Fruit fly (Drosophila melanogaster) whole organism, embryonic: Measurements from ENCODE around the gene CG14402.

Experiments
- Aef1 ChIP-seq: fragments of 200-800 bp; sonication (Bioruptor generic); IDR thresholded peaks from 3 replicates; pipeline ENCODE4 v1.3.6; 2022; ENCODE audit warnings: missing biosample characterization, missing genetic modification characterization
- CG11398 ChIP-seq: fragments of 200-800 bp; sonication (Bioruptor generic); optimal IDR thresholded peaks from 2 replicates; lab custom pipeline; 2016; ENCODE audit warnings: missing biosample characterization, missing genetic modification characterization
- CG13424 ChIP-seq: fragments of 200-800 bp; sonication (Bioruptor generic); optimal IDR thresholded peaks from 2 replicates; lab custom pipeline; 2019; ENCODE audit warnings: missing biosample characterization, mild to moderate bottlenecking, missing genetic modification characterization, moderate library complexity
- CG14050 ChIP-seq: fragments of 200-800 bp; sonication (Bioruptor generic); IDR thresholded peaks from 3 replicates; pipeline ENCODE4 v1.3.6; 2022; ENCODE audit warnings: missing biosample characterization, missing genetic modification characterization
- CG14860 ChIP-seq: fragments of 200-800 bp; sonication (Bioruptor generic); IDR thresholded peaks from 3 replicates; pipeline ENCODE4 v1.3.6; 2022; ENCODE audit warnings: missing biosample characterization, missing genetic modification characterization; ENCODE audit not compliant: partially characterized antibody
- CG15269 ChIP-seq: fragments of 200-800 bp; sonication (Bioruptor generic); optimal IDR thresholded peaks from 2 replicates; lab custom pipeline; 2018; ENCODE audit warnings: missing biosample characterization, mild to moderate bottlenecking, missing genetic modification characterization, moderate library complexity
- CG2199 ChIP-seq: fragments of 200-800 bp; sonication (Bioruptor generic); IDR thresholded peaks from 3 replicates; pipeline ENCODE4 v1.3.6; 2022; ENCODE audit warnings: missing biosample characterization, missing genetic modification characterization
- CG2678 ChIP-seq: fragments of 200-800 bp; sonication (Bioruptor generic); optimal IDR thresholded peaks from 3 replicates; lab custom pipeline; 2019; ENCODE audit warnings: missing biosample characterization, mild to moderate bottlenecking, missing genetic modification characterization, moderate library complexity
- CG2889 ChIP-seq: fragments of 200-800 bp; sonication (Bioruptor generic); IDR thresholded peaks from 3 replicates; pipeline ENCODE4 v1.3.6; 2022; ENCODE audit warnings: missing biosample characterization, missing genetic modification characterization
- CG30431 ChIP-seq: fragments of 200-800 bp; sonication (Bioruptor generic); optimal IDR thresholded peaks from 2 replicates; lab custom pipeline; 2017; ENCODE audit warnings: missing biosample characterization, missing genetic modification characterization
- CG32767 ChIP-seq: fragments of 200-800 bp; sonication (Bioruptor generic); IDR thresholded peaks from 2 replicates; pipeline ENCODE4 v1.3.6; 2022; ENCODE audit warnings: missing biosample characterization, missing genetic modification characterization
- CG4404 ChIP-seq: fragments of 200-800 bp; sonication (Bioruptor generic); IDR thresholded peaks from 2 replicates; pipeline ENCODE4 v1.3.6; 2022; ENCODE audit warnings: missing biosample characterization, missing genetic modification characterization
- CG6654 ChIP-seq: fragments of 200-800 bp; sonication (Bioruptor generic); optimal IDR thresholded peaks from 2 replicates; lab custom pipeline; 2017; ENCODE audit warnings: missing biosample characterization, mild to moderate bottlenecking, missing genetic modification characterization
- CG8089 ChIP-seq: fragments of 200-800 bp; sonication (Bioruptor generic); optimal IDR thresholded peaks from 3 replicates; lab custom pipeline; 2016; ENCODE audit warnings: missing biosample characterization, missing genetic modification characterization
- CG8388 ChIP-seq: fragments of 200-800 bp; sonication (Bioruptor generic); optimal IDR thresholded peaks from 2 replicates; lab custom pipeline; 2019; ENCODE audit warnings: missing biosample characterization, mild to moderate bottlenecking, missing genetic modification characterization, moderate library complexity
- CG8765 ChIP-seq: fragments of 200-800 bp; sonication (Bioruptor generic); IDR thresholded peaks from 2 replicates; pipeline ENCODE4 v1.3.6; 2022; ENCODE audit warnings: missing biosample characterization, missing genetic modification characterization
- CG9727 ChIP-seq: fragments of 200-800 bp; sonication (Bioruptor generic); optimal IDR thresholded peaks from 3 replicates; lab custom pipeline; 2017; ENCODE audit warnings: missing biosample characterization, mild to moderate bottlenecking, missing genetic modification characterization
- D ChIP-seq, 2 experiments: fragments of 200-800 bp in 1 of 2; fragments of >200 bp in 1 of 2; sonication (Bioruptor generic) in 1 of 2; optimal IDR thresholded peaks; 2 replicates in 1 of 2; 3 replicates in 1 of 2; lab custom pipeline; 2017; ENCODE audit warnings: mild to moderate bottlenecking in 1 of 2, missing biosample characterization in 1 of 2, missing genetic modification characterization in 1 of 2, missing genetic modification reagents in 1 of 2
- Dip3 ChIP-seq: fragments of 200-800 bp; sonication (Bioruptor generic); optimal IDR thresholded peaks from 3 replicates; lab custom pipeline; 2016; ENCODE audit warnings: missing biosample characterization, missing genetic modification characterization
- Dll ChIP-seq: fragments of 200-800 bp; sonication (Bioruptor generic); IDR thresholded peaks from 4 replicates; pipeline ENCODE4 v1.3.6; 2022; ENCODE audit warnings: missing biosample characterization, missing genetic modification characterization; ENCODE audit not compliant: partially characterized antibody
- Lhr ChIP-seq: fragments of 200-800 bp; sonication (Bioruptor generic); optimal IDR thresholded peaks from 3 replicates; lab custom pipeline; 2017; ENCODE audit warnings: mild to moderate bottlenecking, missing biosample characterization, missing genetic modification reagents, missing genetic modification characterization
- Lpt ChIP-seq: fragments of >200 bp; optimal IDR thresholded peaks from 2 replicates; lab custom pipeline; 2018; ENCODE audit warnings: missing biosample characterization, missing genetic modification characterization
- NFAT ChIP-seq: fragments of 200-800 bp; sonication (Bioruptor generic); IDR thresholded peaks from 2 replicates; pipeline ENCODE4 v1.3.6; 2022; ENCODE audit warnings: missing biosample characterization, missing genetic modification characterization
- Nf-YC ChIP-seq: fragments of 200-800 bp; optimal IDR thresholded peaks from 3 replicates; lab custom pipeline; 2019; ENCODE audit warnings: missing biosample characterization, mild to moderate bottlenecking, missing genetic modification characterization, moderate library complexity
- Ssrp ChIP-seq: fragments of 200-800 bp; sonication (Bioruptor generic); optimal IDR thresholded peaks from 2 replicates; lab custom pipeline; 2018; ENCODE audit warnings: missing biosample characterization, mild to moderate bottlenecking, missing genetic modification characterization, moderate library complexity
- Usf ChIP-seq: fragments of 200-800 bp; sonication (Bioruptor generic); optimal IDR thresholded peaks from 2 replicates; lab custom pipeline; 2017; ENCODE audit warnings: missing genotype, missing biosample characterization, missing genetic modification characterization
- chif ChIP-seq, 2 experiments: fragments of 200-800 bp; sonication (Bioruptor generic); optimal IDR thresholded peaks; 3 replicates each; lab custom pipeline; 2016; ENCODE audit warnings: missing biosample characterization in 2 of 2, missing genetic modification characterization in 2 of 2
- croc ChIP-seq: fragments of 200-800 bp; sonication (Bioruptor generic); conservative IDR thresholded peaks from 3 replicates; pipeline ENCODE4 v1.3.6; 2022; ENCODE audit warnings: missing biosample characterization, missing genetic modification characterization
- crp ChIP-seq, 2 experiments: fragments of 200-800 bp; sonication (Bioruptor generic); optimal IDR thresholded peaks; 2 replicates in 1 of 2; 3 replicates in 1 of 2; lab custom pipeline; 2017; ENCODE audit warnings: missing biosample characterization in 2 of 2, missing genetic modification characterization in 2 of 2, mild to moderate bottlenecking in 1 of 2, moderate library complexity in 1 of 2
- gfzf ChIP-seq: fragments of 200-800 bp; sonication (Bioruptor generic); optimal IDR thresholded peaks from 2 replicates; lab custom pipeline; 2016; ENCODE audit warnings: missing biosample characterization, mild to moderate bottlenecking, missing genetic modification characterization, moderate library complexity
- hth ChIP-seq: fragments of >200 bp; optimal IDR thresholded peaks from 2 replicates; lab custom pipeline; 2017; ENCODE audit warnings: inconsistent platforms
- lab ChIP-seq: fragments of 200-800 bp; sonication (Bioruptor generic); optimal IDR thresholded peaks from 3 replicates; lab custom pipeline; 2017; ENCODE audit warnings: missing biosample characterization, missing genetic modification characterization, mild to moderate bottlenecking, moderate library complexity, missing genetic modification reagents
- lola ChIP-seq, 3 experiments: fragments of >200 bp in 2 of 3; fragments of 200-800 bp in 1 of 3; sonication (Bioruptor generic) in 1 of 3; optimal IDR thresholded peaks; 2 replicates each; lab custom pipeline; 2017 to 2019; ENCODE audit warnings: missing biosample characterization in 3 of 3, missing genetic modification characterization in 3 of 3, mild to moderate bottlenecking in 1 of 3, moderate library complexity in 1 of 3
- nau ChIP-seq: fragments of 200-800 bp; sonication (Bioruptor generic); optimal IDR thresholded peaks from 3 replicates; lab custom pipeline; 2017; ENCODE audit warnings: missing biosample characterization, mild to moderate bottlenecking, missing genetic modification characterization, missing genetic modification reagents
- nerfin-2 ChIP-seq: fragments of 200-800 bp; sonication (Bioruptor generic); IDR thresholded peaks from 2 replicates; pipeline ENCODE4 v1.3.6; 2022; ENCODE audit warnings: missing biosample characterization, missing genetic modification characterization; ENCODE audit not compliant: partially characterized antibody
- nmo ChIP-seq: fragments of 200-800 bp; sonication (Bioruptor generic); optimal IDR thresholded peaks from 2 replicates; lab custom pipeline; 2018; ENCODE audit warnings: missing biosample characterization, mild to moderate bottlenecking, missing genetic modification characterization, moderate library complexity
- nom ChIP-seq: fragments of 200-800 bp; sonication (Bioruptor generic); optimal IDR thresholded peaks from 2 replicates; lab custom pipeline; 2017; ENCODE audit warnings: missing biosample characterization, missing genetic modification characterization, mild to moderate bottlenecking, moderate library complexity, missing genetic modification reagents
- otp ChIP-seq: fragments of 200-800 bp; sonication (Bioruptor generic); IDR thresholded peaks from 3 replicates; pipeline ENCODE4, ENCODE4 v1.3.6; 2022; ENCODE audit warnings: missing biosample characterization, missing genetic modification characterization
- pan ChIP-seq, 4 experiments: fragments of >200 bp in 3 of 4; fragments of 200-800 bp in 1 of 4; sonication (Bioruptor generic) in 1 of 4; optimal IDR thresholded peaks in 3 of 4; IDR thresholded peaks in 1 of 4; 2 replicates each; pipeline versions ENCODE4 v1.3.6 to Lab custom; 2017 to 2022; ENCODE audit warnings: missing biosample characterization in 2 of 4, missing genetic modification characterization in 2 of 4, mixed read lengths in 1 of 4
- psq ChIP-seq: fragments of 200-800 bp; sonication (Bioruptor generic); optimal IDR thresholded peaks from 2 replicates; lab custom pipeline; 2017; ENCODE audit warnings: missing biosample characterization, missing genetic modification characterization
- pzg ChIP-seq: fragments of 200-800 bp; sonication (Bioruptor generic); optimal IDR thresholded peaks from 3 replicates; lab custom pipeline; 2018; ENCODE audit warnings: missing biosample characterization, mild to moderate bottlenecking, missing genetic modification characterization, moderate library complexity
- repo ChIP-seq: fragments of 200-800 bp; sonication (Bioruptor generic); optimal IDR thresholded peaks from 2 replicates; lab custom pipeline; 2016; ENCODE audit warnings: missing biosample characterization, missing genetic modification characterization
- sens-2 ChIP-seq: fragments of 200-800 bp; sonication (Bioruptor generic); IDR thresholded peaks from 2 replicates; pipeline ENCODE4 v1.3.6; 2022; ENCODE audit warnings: missing biosample characterization, missing genetic modification characterization
- sima ChIP-seq: fragments of 200-800 bp; sonication (Bioruptor generic); optimal IDR thresholded peaks from 2 replicates; lab custom pipeline; 2016; ENCODE audit warnings: missing biosample characterization, missing genetic modification characterization
- sna ChIP-seq: fragments of 200-800 bp; sonication (Bioruptor generic); IDR thresholded peaks from 2 replicates; pipeline ENCODE4 v1.3.6; 2022; ENCODE audit warnings: missing biosample characterization, missing genetic modification characterization; ENCODE audit not compliant: partially characterized antibody
- stwl ChIP-seq: fragments of 200-800 bp; sonication (Bioruptor generic); optimal IDR thresholded peaks from 3 replicates; lab custom pipeline; 2018; ENCODE audit warnings: missing biosample characterization, mild to moderate bottlenecking, missing genetic modification characterization, moderate library complexity
- trh ChIP-seq: fragments of 200-800 bp; sonication (Bioruptor generic); optimal IDR thresholded peaks from 2 replicates; lab custom pipeline; 2016; ENCODE audit warnings: missing biosample characterization, missing genetic modification characterization
- unpg ChIP-seq: fragments of 200-800 bp; sonication (Bioruptor generic); optimal IDR thresholded peaks from 3 replicates; lab custom pipeline; 2018; ENCODE audit warnings: missing biosample characterization, mild to moderate bottlenecking, missing genetic modification characterization, moderate library complexity

Gene CG14402

DNA sequence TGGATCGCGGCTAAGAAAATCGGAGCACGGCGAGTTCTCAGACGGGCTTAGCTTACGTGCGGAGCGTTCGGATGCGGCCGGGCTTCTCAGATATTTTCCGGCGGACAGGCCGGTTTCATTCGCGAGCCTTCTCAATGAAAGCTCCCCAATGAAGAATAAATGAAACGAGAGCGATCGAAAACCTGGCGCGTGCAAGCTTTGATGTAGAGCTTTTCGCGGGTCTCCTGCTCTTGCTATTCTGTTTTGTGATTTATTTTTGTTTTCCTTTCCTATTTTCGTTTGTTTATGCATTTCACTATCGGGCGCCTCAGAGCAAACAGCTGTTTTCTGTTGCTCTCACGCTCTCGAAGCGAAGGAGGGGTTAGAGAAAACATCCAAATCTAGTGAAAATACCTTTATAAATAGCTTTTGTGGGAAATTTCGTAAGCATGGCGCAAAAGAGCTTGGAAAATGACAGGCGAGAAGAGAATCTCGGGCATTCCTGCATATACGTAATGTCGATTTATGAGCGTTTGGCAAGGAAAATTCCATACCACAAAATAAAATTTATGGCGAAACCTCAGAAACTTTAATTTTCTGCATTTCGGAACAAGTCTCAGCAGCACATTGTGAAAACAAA, 36.9 kb downstream of the CG14402 start (continued):
- TF ChIP-seq sens-2, result no peak
- TF ChIP-seq Dll (GFP tag; lab: Robert Waterston, UW), result no peak
- TF ChIP-seq nau (GFP tag; lab: Kevin White, UChicago), result peak; percentile 39
- TF ChIP-seq crp (GFP tag; optimal IDR thresholded peaks at IDR 0.05; lab: Kevin White, UChicago), result peak in 1 of 2 experiments; percentile 61
- TF ChIP-seq CG4404 (GFP tag; lab: Robert Waterston, UW), result no peak
- TF ChIP-seq Ssrp (tag; lab: Kevin White, UChicago), result no peak
- TF ChIP-seq CG11398 (GFP tag; lab: Kevin White, UChicago), result no peak
- TF ChIP-seq NFAT (GFP tag; lab: Robert Waterston, UW), result no peak
- TF ChIP-seq D (optimal IDR thresholded peaks at IDR 0.05; lab: Kevin White, UChicago), result no peak
- no peak for TF ChIP-seq D (GFP tag; optimal IDR thresholded peaks at IDR 0.05; lab: Kevin White, UChicago)
- no peak for TF ChIP-seq nom
- no peak for TF ChIP-seq trh (GFP tag; lab: Kevin White, UChicago)
- no peak for TF ChIP-seq CG14050 (GFP tag; lab: Robert Waterston, UW)
- TF ChIP-seq CG6654 (GFP tag; lab: Kevin White, UChicago), result no peak
- TF ChIP-seq stwl (tag; lab: Kevin White, UChicago), result no peak
- TF ChIP-seq pan (optimal IDR thresholded peaks at IDR 0.05; lab: Kevin White, UChicago), result no peak
- peak in 1 of 2 experiments; percentile 10 for TF ChIP-seq pan (GFP tag; optimal IDR thresholded peaks at IDR 0.05 in 1 of 2, IDR thresholded peaks at IDR 0.05 in 1 of 2)
- no peak for TF ChIP-seq unpg (GFP tag; lab: Kevin White, UChicago)
- TF ChIP-seq sna (GFP tag; lab: Robert Waterston, UW), result no peak
- TF ChIP-seq CG9727 (GFP tag; lab: Kevin White, UChicago), result no peak
- TF ChIP-seq CG8388, result no peak
- TF ChIP-seq croc (GFP tag; lab: Robert Waterston, UW), result no peak
- TF ChIP-seq CG32767, result no peak
- TF ChIP-seq CG8765 (GFP tag; lab: Robert Waterston, UW), result no peak
- no peak for TF ChIP-seq CG13424
- no peak for TF ChIP-seq chif (GFP tag; optimal IDR thresholded peaks at IDR 0.05; lab: Kevin White, UChicago)
- TF ChIP-seq pzg, result no peak
- no peak for TF ChIP-seq otp (GFP tag; lab: Robert Waterston, UW)
- TF ChIP-seq psq (GFP tag; lab: Kevin White, UChicago), result peak; percentile 20
- no peak for TF ChIP-seq Lhr (GFP tag; lab: Kevin White, UChicago)
- no peak for TF ChIP-seq Aef1 (GFP tag; lab: Robert Waterston, UW)
- no peak for TF ChIP-seq repo (GFP tag; lab: Kevin White, UChicago)
- no peak for TF ChIP-seq gfzf (GFP tag; lab: Kevin White, UChicago)
- no peak for TF ChIP-seq Nf-YC
- TF ChIP-seq lab, result peak; percentile 39
- no peak for TF ChIP-seq CG8089
- TF ChIP-seq CG2678 (tag; lab: Kevin White, UChicago), result no peak
- TF ChIP-seq CG30431, result no peak
- no peak for TF ChIP-seq nmo (GFP tag; lab: Kevin White, UChicago)
- TF ChIP-seq CG2889 (GFP tag; lab: Robert Waterston, UW), result no peak
- no peak for TF ChIP-seq Lpt (GFP tag; lab: Kevin White, UChicago)
- TF ChIP-seq Dip3 (GFP tag; lab: Kevin White, UChicago), result no peak
- no peak for TF ChIP-seq sima (GFP tag; lab: Kevin White, UChicago)
- TF ChIP-seq CG14860 (GFP tag; lab: Robert Waterston, UW), result no peak
- no peak for TF ChIP-seq hth (lab: Kevin White, UChicago)
- no peak for TF ChIP-seq CG15269
- no peak for TF ChIP-seq Usf (GFP tag; lab: Kevin White, UChicago)
- 0 out of 3 replicates have a peak, but pooled peaks have one; percentile 43 for TF ChIP-seq CG2199
- TF ChIP-seq lola (GFP tag; optimal IDR thresholded peaks at IDR 0.05; lab: Kevin White, UChicago), result no peak
- TF ChIP-seq nerfin-2 (GFP tag; lab: Robert Waterston, UW), result no peak
